Fruit fly (Drosophila melanogaster) whole organism, embryonic: ENCODE measurements around the gene alpha-Est3.
A peak's percentile ranks its signal among the peaks of the same experiment; 100 is the strongest.

Experiments
- Adf1 ChIP-seq: fragments of 200-800 bp; sonication (Bioruptor generic); IDR thresholded peaks from 2 replicates; pipeline ENCODE4 v1.3.6; 2022; ENCODE audit warnings: missing biosample characterization, missing genetic modification characterization
- B-H2 ChIP-seq: fragments of 200-800 bp; sonication (Bioruptor generic); optimal IDR thresholded peaks from 2 replicates; lab custom pipeline; 2018; ENCODE audit warnings: missing biosample characterization, mild to moderate bottlenecking, missing genetic modification characterization
- C15 ChIP-seq: fragments of 200-800 bp; sonication (Bioruptor generic); IDR thresholded peaks from 3 replicates; pipeline ENCODE4 v1.3.6; 2022; ENCODE audit warnings: missing biosample characterization, missing genetic modification characterization
- CG12155 ChIP-seq: fragments of 200-800 bp; sonication (Bioruptor generic); optimal IDR thresholded peaks from 3 replicates; lab custom pipeline; 2016; ENCODE audit warnings: missing biosample characterization, missing genetic modification characterization
- CG1233 ChIP-seq: fragments of 200-800 bp; sonication (Bioruptor generic); optimal IDR thresholded peaks from 4 replicates; lab custom pipeline; 2018; ENCODE audit warnings: missing biosample characterization, mild to moderate bottlenecking, missing genetic modification characterization
- CG12744 ChIP-seq: fragments of 200-800 bp; sonication (Bioruptor generic); optimal IDR thresholded peaks from 2 replicates; lab custom pipeline; 2016; ENCODE audit warnings: missing biosample characterization, missing genetic modification characterization
- CG12769 ChIP-seq: fragments of 200-800 bp; sonication (Bioruptor generic); optimal IDR thresholded peaks from 2 replicates; lab custom pipeline; 2019; ENCODE audit warnings: missing biosample characterization, mild to moderate bottlenecking, missing genetic modification characterization, moderate library complexity
- CG15696 ChIP-seq: fragments of 200-800 bp; sonication (Bioruptor generic); optimal IDR thresholded peaks from 2 replicates; lab custom pipeline; 2019; ENCODE audit warnings: missing biosample characterization, mild to moderate bottlenecking, missing genetic modification characterization, moderate library complexity
- CG31365 ChIP-seq: fragments of 200-800 bp; sonication (Bioruptor generic); optimal IDR thresholded peaks from 2 replicates; lab custom pipeline; 2018; ENCODE audit warnings: missing biosample characterization, mild to moderate bottlenecking, missing genetic modification characterization
- CG8388 ChIP-seq: fragments of 200-800 bp; sonication (Bioruptor generic); optimal IDR thresholded peaks from 2 replicates; lab custom pipeline; 2019; ENCODE audit warnings: missing biosample characterization, mild to moderate bottlenecking, missing genetic modification characterization, moderate library complexity
- CG9727 ChIP-seq: fragments of 200-800 bp; sonication (Bioruptor generic); optimal IDR thresholded peaks from 3 replicates; lab custom pipeline; 2017; ENCODE audit warnings: missing biosample characterization, mild to moderate bottlenecking, missing genetic modification characterization
- Deaf1 ChIP-seq: fragments of 200-800 bp; optimal IDR thresholded peaks from 3 replicates; lab custom pipeline; 2019; ENCODE audit warnings: missing biosample characterization, mild to moderate bottlenecking, missing genetic modification characterization, moderate library complexity
- Doc2 ChIP-seq: fragments of 200-800 bp; sonication (Bioruptor generic); IDR thresholded peaks from 2 replicates; pipeline ENCODE4 v1.3.6; 2022; ENCODE audit warnings: missing biosample characterization, missing genetic modification characterization
- Fer3 ChIP-seq: fragments of 200-800 bp; sonication (Bioruptor generic); optimal IDR thresholded peaks from 2 replicates; lab custom pipeline; 2018; ENCODE audit warnings: missing biosample characterization, mild to moderate bottlenecking, missing genetic modification characterization, moderate library complexity
- Gug ChIP-seq: fragments of 200-800 bp; sonication (Bioruptor generic); IDR thresholded peaks from 4 replicates; pipeline ENCODE4 v1.3.6; 2022; ENCODE audit warnings: missing biosample characterization, missing genetic modification characterization
- HLH4C ChIP-seq: fragments of 200-800 bp; sonication (Bioruptor generic); IDR thresholded peaks from 3 replicates; pipeline ENCODE4 v1.3.6; 2022; ENCODE audit warnings: missing biosample characterization, missing genetic modification characterization; ENCODE audit not compliant: partially characterized antibody
- Hmr ChIP-seq: fragments of 200-800 bp; sonication (Bioruptor generic); optimal IDR thresholded peaks from 3 replicates; lab custom pipeline; 2017; ENCODE audit warnings: mild to moderate bottlenecking, missing biosample characterization, missing genetic modification reagents, missing genetic modification characterization
- Hr51 ChIP-seq, 2 experiments: fragments of 200-800 bp; sonication (Bioruptor generic); optimal IDR thresholded peaks; 2 replicates in 1 of 2; 3 replicates in 1 of 2; lab custom pipeline; 2016 to 2018; ENCODE audit warnings: missing biosample characterization in 2 of 2, missing genetic modification characterization in 2 of 2, mild to moderate bottlenecking in 1 of 2, moderate library complexity in 1 of 2
- Jarid2 ChIP-seq: fragments of 200-800 bp; sonication (Bioruptor generic); optimal IDR thresholded peaks from 3 replicates; lab custom pipeline; 2017; ENCODE audit warnings: mild to moderate bottlenecking, missing biosample characterization, missing genetic modification reagents, missing genetic modification characterization
- Lim3 ChIP-seq: fragments of 200-800 bp; sonication (Bioruptor generic); IDR thresholded peaks from 2 replicates; pipeline ENCODE4 v1.3.6; 2022; ENCODE audit warnings: missing biosample characterization, missing genetic modification characterization
- Meics ChIP-seq: fragments of 200-800 bp; sonication (Bioruptor generic); optimal IDR thresholded peaks from 2 replicates; lab custom pipeline; 2017; ENCODE audit warnings: missing biosample characterization, mild to moderate bottlenecking, missing genetic modification characterization
- Mrtf ChIP-seq: fragments of 200-800 bp; sonication (Bioruptor generic); IDR thresholded peaks from 3 replicates; pipeline ENCODE4 v1.3.6; 2022; ENCODE audit warnings: missing biosample characterization, missing genetic modification characterization
- NC2α ChIP-seq: fragments of 200-800 bp; sonication (Bioruptor generic); optimal IDR thresholded peaks from 2 replicates; lab custom pipeline; 2016; ENCODE audit warnings: missing biosample characterization, missing genetic modification characterization
- NK7.1 ChIP-seq: fragments of 200-800 bp; sonication (Bioruptor generic); optimal IDR thresholded peaks from 3 replicates; lab custom pipeline; 2016; ENCODE audit warnings: missing biosample characterization, missing genetic modification characterization
- Nf-YA ChIP-seq: fragments of 200-800 bp; sonication (Bioruptor generic); IDR thresholded peaks from 2 replicates; pipeline ENCODE4 v1.3.6; 2022; ENCODE audit warnings: missing biosample characterization, missing genetic modification characterization
- Ravus ChIP-seq: fragments of 200-800 bp; sonication (Bioruptor generic); IDR thresholded peaks from 2 replicates; pipeline ENCODE4 v1.3.6; 2022; ENCODE audit warnings: missing biosample characterization, missing genetic modification characterization
- Sox102F ChIP-seq: fragments of 200-800 bp; sonication (Bioruptor generic); optimal IDR thresholded peaks from 2 replicates; lab custom pipeline; 2018; ENCODE audit warnings: missing biosample characterization, mild to moderate bottlenecking, missing genetic modification characterization, moderate library complexity
- TFAM ChIP-seq: fragments of 200-800 bp; sonication (Bioruptor generic); optimal IDR thresholded peaks from 2 replicates; lab custom pipeline; 2017; ENCODE audit warnings: missing biosample characterization, missing genetic modification characterization, inconsistent platforms
- ap ChIP-seq: fragments of 200-800 bp; sonication (Bioruptor generic); IDR thresholded peaks from 2 replicates; pipeline ENCODE4 v1.3.6; 2022; ENCODE audit warnings: missing biosample characterization, missing genetic modification characterization
- ash1 ChIP-seq: fragments of 200-800 bp; sonication (Bioruptor generic); optimal IDR thresholded peaks from 2 replicates; lab custom pipeline; 2018; ENCODE audit warnings: missing biosample characterization, mild to moderate bottlenecking, missing genetic modification characterization
- bsh ChIP-seq, 2 experiments: fragments of 200-800 bp; sonication (Bioruptor generic); optimal IDR thresholded peaks; 2 replicates each; lab custom pipeline; 2017 to 2018; ENCODE audit warnings: mild to moderate bottlenecking in 2 of 2, missing biosample characterization in 2 of 2, missing genetic modification characterization in 2 of 2, moderate library complexity in 1 of 2
- cas ChIP-seq: fragments of 200-800 bp; sonication (Bioruptor generic); IDR thresholded peaks from 2 replicates; pipeline ENCODE4 v1.3.6; 2022; ENCODE audit warnings: missing biosample characterization, missing genetic modification characterization
- chinmo ChIP-seq: fragments of 200-800 bp; sonication (Bioruptor generic); IDR thresholded peaks from 4 replicates; pipeline ENCODE4 v1.3.6; 2022; ENCODE audit warnings: missing biosample characterization, missing genetic modification characterization; ENCODE audit not compliant: partially characterized antibody
- chn ChIP-seq: fragments of 200-800 bp; sonication (Bioruptor generic); optimal IDR thresholded peaks from 2 replicates; lab custom pipeline; 2016; ENCODE audit warnings: missing biosample characterization, missing genetic modification characterization
- dimm ChIP-seq: fragments of 200-800 bp; sonication (Bioruptor generic); IDR thresholded peaks from 2 replicates; pipeline ENCODE4 v1.3.6; 2022; ENCODE audit warnings: missing biosample characterization, missing genetic modification characterization
- dmrt99B ChIP-seq: fragments of 200-800 bp; sonication (Bioruptor generic); optimal IDR thresholded peaks from 2 replicates; lab custom pipeline; 2018; ENCODE audit warnings: missing biosample characterization, mild to moderate bottlenecking, missing genetic modification characterization, moderate library complexity
- emc ChIP-seq: fragments of 200-800 bp; sonication (Bioruptor generic); optimal IDR thresholded peaks from 2 replicates; lab custom pipeline; 2016; ENCODE audit warnings: missing biosample characterization, missing genetic modification characterization
- esg ChIP-seq: fragments of 200-800 bp; sonication (Bioruptor generic); conservative IDR thresholded peaks from 2 replicates; pipeline ENCODE4 v1.3.6; 2022; ENCODE audit warnings: missing biosample characterization, missing genetic modification characterization
- ftz-f1 ChIP-seq: fragments of 200-800 bp; sonication (Bioruptor generic); optimal IDR thresholded peaks from 2 replicates; lab custom pipeline; 2016; ENCODE audit warnings: missing biosample characterization, missing genetic modification characterization
- gce ChIP-seq: fragments of 200-800 bp; sonication (Bioruptor generic); IDR thresholded peaks from 3 replicates; pipeline ENCODE4 v1.3.6; 2022; ENCODE audit warnings: missing biosample characterization, missing genetic modification characterization
- gfzf ChIP-seq: fragments of 200-800 bp; sonication (Bioruptor generic); optimal IDR thresholded peaks from 2 replicates; lab custom pipeline; 2016; ENCODE audit warnings: missing biosample characterization, mild to moderate bottlenecking, missing genetic modification characterization, moderate library complexity
- gro ChIP-seq: fragments of 200-800 bp; sonication (Bioruptor generic); optimal IDR thresholded peaks from 2 replicates; lab custom pipeline; 2016; ENCODE audit warnings: missing biosample characterization, missing genetic modification characterization
- ham ChIP-seq: fragments of 200-800 bp; sonication (Bioruptor generic); IDR thresholded peaks from 2 replicates; pipeline ENCODE4 v1.3.6; 2022; ENCODE audit warnings: missing biosample characterization, missing genetic modification characterization
- inv ChIP-seq: fragments of 200-800 bp; sonication (Bioruptor generic); IDR thresholded peaks from 2 replicates; pipeline ENCODE4 v1.3.6; 2022; ENCODE audit warnings: missing biosample characterization, missing genetic modification characterization; ENCODE audit not compliant: partially characterized antibody
- mld ChIP-seq: fragments of 200-800 bp; sonication (Bioruptor generic); IDR thresholded peaks from 3 replicates; pipeline ENCODE4 v1.3.6; 2022; ENCODE audit warnings: missing biosample characterization, missing genetic modification characterization; ENCODE audit not compliant: partially characterized antibody
- nmo ChIP-seq: fragments of 200-800 bp; sonication (Bioruptor generic); optimal IDR thresholded peaks from 2 replicates; lab custom pipeline; 2018; ENCODE audit warnings: missing biosample characterization, mild to moderate bottlenecking, missing genetic modification characterization, moderate library complexity
- repo ChIP-seq: fragments of 200-800 bp; sonication (Bioruptor generic); optimal IDR thresholded peaks from 2 replicates; lab custom pipeline; 2016; ENCODE audit warnings: missing biosample characterization, missing genetic modification characterization
- schlank ChIP-seq: fragments of 200-800 bp; sonication (Bioruptor generic); optimal IDR thresholded peaks from 2 replicates; lab custom pipeline; 2018; ENCODE audit warnings: missing biosample characterization, mild to moderate bottlenecking, missing genetic modification characterization
- slp2 ChIP-seq: fragments of 200-800 bp; sonication (Bioruptor generic); optimal IDR thresholded peaks from 2 replicates; lab custom pipeline; 2016; ENCODE audit warnings: missing biosample characterization, missing genetic modification characterization

The alpha-Est3 gene

DNA sequence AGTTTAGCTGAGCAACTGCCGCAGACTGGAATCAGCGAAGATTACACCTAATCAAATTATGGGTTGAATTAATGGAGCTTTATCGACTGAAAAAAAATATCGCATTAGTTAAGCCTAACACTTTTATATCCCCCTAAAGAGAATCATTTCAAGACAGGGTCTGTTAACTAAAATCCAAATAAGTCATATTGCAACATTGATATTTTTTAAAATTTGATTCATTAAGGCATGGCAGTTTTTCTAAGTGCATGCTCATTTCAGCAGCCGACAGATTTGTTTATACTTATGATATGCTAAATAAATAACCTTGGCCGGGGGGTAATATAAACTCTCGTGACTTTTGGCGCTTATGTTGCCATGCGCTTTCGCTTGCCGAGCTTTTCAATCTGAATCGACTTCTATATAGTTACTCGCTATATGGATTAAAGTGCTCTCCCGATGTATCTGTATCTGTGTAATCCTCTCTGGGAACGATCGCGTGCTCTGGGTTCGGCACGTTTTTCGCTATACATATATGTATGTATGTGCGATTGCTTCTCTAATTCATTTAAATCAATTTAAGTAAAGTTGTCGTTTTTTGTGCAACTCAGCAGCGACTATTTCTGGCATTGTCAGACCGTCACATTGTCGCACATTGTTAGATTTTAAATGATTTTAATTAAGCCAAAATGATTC lies 35.0 kb downstream of the alpha-Est3 start (continued):
- TF ChIP-seq ham: peak; percentile 36; the same call in 1 of the 2 replicates
- peak; percentile 80 for TF ChIP-seq Adf1 (GFP tag; lab: Robert Waterston, UW)
- peak; percentile 78 for TF ChIP-seq NK7.1
- TF ChIP-seq chinmo (GFP tag; lab: Robert Waterston, UW): peak; percentile 82; the same call in 2 of the 4 replicates
- TF ChIP-seq CG9727 (GFP tag; lab: Kevin White, UChicago): peak; percentile 89
- TF ChIP-seq Deaf1: peak; percentile 59
- TF ChIP-seq Lim3 (GFP tag; lab: Robert Waterston, UW): no peak
- no peak for TF ChIP-seq gfzf
- 0 out of 2 replicates have a peak, but pooled peaks have one; percentile 6 for TF ChIP-seq dimm
- TF ChIP-seq Nf-YA (GFP tag; lab: Robert Waterston, UW): no peak
- peak; percentile 96 for TF ChIP-seq gro (GFP tag; lab: Kevin White, UChicago)
- peak; percentile 77 for TF ChIP-seq C15
- TF ChIP-seq CG12744 (GFP tag; lab: Kevin White, UChicago): peak; percentile 86
- TF ChIP-seq TFAM (GFP tag; lab: Kevin White, UChicago): no peak
- TF ChIP-seq Gug (GFP tag; lab: Robert Waterston, UW): peak; percentile 67; the same call in 2 of the 4 replicates
- no peak; the same call in 2 of the 3 replicates for TF ChIP-seq gce (GFP tag; lab: Robert Waterston, UW)
- TF ChIP-seq B-H2 (GFP tag; lab: Kevin White, UChicago): peak; percentile 29
- TF ChIP-seq cas: peak; percentile 76
- peak; percentile 68 for TF ChIP-seq dmrt99B (tag; lab: Kevin White, UChicago)
- peak; percentile 85 for TF ChIP-seq emc (GFP tag; lab: Kevin White, UChicago)
- peak; percentile 88 for TF ChIP-seq ftz-f1 (GFP tag; lab: Kevin White, UChicago)
- peak; percentile 78 for TF ChIP-seq repo (GFP tag; lab: Kevin White, UChicago)
- TF ChIP-seq slp2 (GFP tag; lab: Kevin White, UChicago): peak; percentile 68
- TF ChIP-seq CG15696 (tag; lab: Kevin White, UChicago): peak; percentile 27
- TF ChIP-seq CG31365: peak; percentile 40
- TF ChIP-seq ap (GFP tag; lab: Robert Waterston, UW): peak; percentile 45
- peak; percentile 30 for TF ChIP-seq NC2α (GFP tag; lab: Kevin White, UChicago)
- peak; percentile 81; the same call in 2 of the 3 replicates for TF ChIP-seq Mrtf (GFP tag; lab: Robert Waterston, UW)
- peak; percentile 97 for TF ChIP-seq CG12769 (tag; lab: Kevin White, UChicago)
- TF ChIP-seq Meics (GFP tag; lab: Kevin White, UChicago): peak; percentile 93
- peak; percentile 56 for TF ChIP-seq Ravus (GFP tag; lab: Robert Waterston, UW)
- peak; percentile 18 for TF ChIP-seq ash1 (GFP tag; lab: Kevin White, UChicago)
- no peak for TF ChIP-seq bsh (GFP tag; optimal IDR thresholded peaks at IDR 0.05; lab: Kevin White, UChicago)
- TF ChIP-seq schlank (tag; lab: Kevin White, UChicago): peak; percentile 82
- no peak for TF ChIP-seq HLH4C
- peak; percentile 91 for TF ChIP-seq Fer3 (tag; lab: Kevin White, UChicago)
- TF ChIP-seq inv (GFP tag; lab: Robert Waterston, UW): no peak
- TF ChIP-seq CG8388 (GFP tag; lab: Kevin White, UChicago): peak; percentile 28
- TF ChIP-seq esg: peak; percentile 70
- peak; percentile 55 for TF ChIP-seq Sox102F (GFP tag; lab: Kevin White, UChicago)
- peak; percentile 95 for TF ChIP-seq Hmr
- TF ChIP-seq Doc2 (GFP tag; lab: Robert Waterston, UW): 0 out of 2 replicates have a peak, but pooled peaks have one; percentile 36
- TF ChIP-seq Jarid2 (GFP tag; lab: Kevin White, UChicago): peak; percentile 40
- peak; percentile 79 for TF ChIP-seq CG1233
- peak; percentile 23 for TF ChIP-seq chn
- TF ChIP-seq CG12155 (GFP tag; lab: Kevin White, UChicago): peak; percentile 88
- peak; percentile 77 to 78 for TF ChIP-seq Hr51 (GFP tag; optimal IDR thresholded peaks at IDR 0.05; lab: Kevin White, UChicago)
- TF ChIP-seq mld (GFP tag; lab: Robert Waterston, UW): no peak
- TF ChIP-seq nmo (GFP tag; lab: Kevin White, UChicago): peak; percentile 64
